Fruit fly (Drosophila melanogaster) whole organism, wandering third instar larva: Measurements from ENCODE around the gene Arv1.
A peak's percentile ranks its signal among the peaks of the same experiment; 100 is the strongest.

Experiments
- Abd-B ChIP-seq: fragments of >200 bp; optimal IDR thresholded peaks from 2 replicates; lab custom pipeline; 2017; ENCODE audit warnings: missing biosample characterization, missing genetic modification characterization
- CG32264 ChIP-seq: fragments of 200-800 bp; sonication (Bioruptor generic); optimal IDR thresholded peaks from 2 replicates; lab custom pipeline; 2016; ENCODE audit warnings: missing biosample characterization, missing genetic modification characterization
- CrebA ChIP-seq: fragments of 200-800 bp; sonication (Bioruptor generic); optimal IDR thresholded peaks from 2 replicates; lab custom pipeline; 2016; ENCODE audit warnings: missing biosample characterization, mild to moderate bottlenecking, missing genetic modification characterization, borderline replicate concordance
- Dfd ChIP-seq: fragments of >200 bp; optimal IDR thresholded peaks from 2 replicates; lab custom pipeline; 2017; ENCODE audit warnings: missing biosample characterization, missing genetic modification characterization
- Dif ChIP-seq: fragments of 200-275, 200-300 bp; sonication (Bioruptor generic); optimal IDR thresholded peaks from 2 replicates; lab custom pipeline; 2018; ENCODE audit warnings: missing biosample characterization, missing genetic modification characterization; ENCODE audit not compliant: partially characterized antibody
- GATAd ChIP-seq: sonication (Bioruptor generic); optimal IDR thresholded peaks from 2 replicates; lab custom pipeline; 2016; ENCODE audit warnings: missing biosample characterization, missing genetic modification characterization
- HLH106 ChIP-seq: fragments of 200-800 bp; optimal IDR thresholded peaks from 3 replicates; lab custom pipeline; 2019; ENCODE audit warnings: missing biosample characterization, mild to moderate bottlenecking, missing genetic modification characterization, moderate library complexity
- Hnf4 ChIP-seq: fragments of 200-800 bp; sonication (Bioruptor generic); optimal IDR thresholded peaks from 2 replicates; lab custom pipeline; 2016; ENCODE audit warnings: missing biosample characterization, mild to moderate bottlenecking, missing genetic modification characterization
- Hr83 ChIP-seq: fragments of 200-300 bp; sonication (Bioruptor generic); optimal IDR thresholded peaks from 2 replicates; lab custom pipeline; 2016; ENCODE audit warnings: missing biosample characterization, mild to moderate bottlenecking, missing genetic modification characterization, moderate library complexity; ENCODE audit not compliant: poor library complexity, severe bottlenecking
- Jra ChIP-seq: sonication (Bioruptor generic); optimal IDR thresholded peaks from 2 replicates; lab custom pipeline; 2016; ENCODE audit warnings: missing biosample characterization, missing genetic modification characterization
- Mio ChIP-seq: sonication (Bioruptor generic); optimal IDR thresholded peaks from 2 replicates; lab custom pipeline; 2016; ENCODE audit warnings: missing biosample characterization, missing genetic modification characterization
- Myc ChIP-seq: fragments of >200 bp; optimal IDR thresholded peaks from 2 replicates; lab custom pipeline; 2017
- N ChIP-seq: fragments of >200 bp; optimal IDR thresholded peaks from 2 replicates; lab custom pipeline; 2018; ENCODE audit warnings: missing biosample characterization, missing external identifiers, missing genetic modification characterization
- OdsH ChIP-seq: fragments of 200-800 bp; sonication (Bioruptor generic); optimal IDR thresholded peaks from 2 replicates; lab custom pipeline; 2016; ENCODE audit warnings: missing biosample characterization, mild to moderate bottlenecking, missing genetic modification characterization
- Rel ChIP-seq, 2 experiments: fragments of 200-800 bp; sonication (Bioruptor generic) in 1 of 2; optimal IDR thresholded peaks; 2 replicates in 1 of 2; 3 replicates in 1 of 2; lab custom pipeline; 2016 to 2019; ENCODE audit warnings: mild to moderate bottlenecking in 2 of 2, missing biosample characterization in 2 of 2, missing genetic modification characterization in 2 of 2, moderate library complexity in 1 of 2
- Sp1 ChIP-seq: fragments of 200-800 bp; sonication (Bioruptor generic); optimal IDR thresholded peaks from 3 replicates; lab custom pipeline; 2019; ENCODE audit warnings: missing biosample characterization, mild to moderate bottlenecking, missing genetic modification characterization, moderate library complexity
- br ChIP-seq: fragments of 200-800 bp; sonication (Bioruptor generic); optimal IDR thresholded peaks from 2 replicates; lab custom pipeline; 2016; ENCODE audit warnings: missing biosample characterization, missing genetic modification characterization
- brk ChIP-seq: fragments of 200-800 bp; sonication (Bioruptor generic); optimal IDR thresholded peaks from 2 replicates; lab custom pipeline; 2016; ENCODE audit warnings: missing biosample characterization, mild to moderate bottlenecking, missing genetic modification characterization
- ey ChIP-seq: fragments of 200-800 bp; sonication (Bioruptor generic); optimal IDR thresholded peaks from 2 replicates; lab custom pipeline; 2016; ENCODE audit warnings: missing biosample characterization, missing genetic modification characterization
- h ChIP-seq: fragments of 200-800 bp; sonication (Bioruptor generic); optimal IDR thresholded peaks from 3 replicates; lab custom pipeline; 2016; ENCODE audit warnings: missing biosample characterization, mild to moderate bottlenecking, missing genetic modification characterization
- lola ChIP-seq: fragments of >200 bp; optimal IDR thresholded peaks from 2 replicates; lab custom pipeline; 2017; ENCODE audit warnings: missing biosample characterization, missing genetic modification characterization
- pan ChIP-seq: fragments of >200 bp; optimal IDR thresholded peaks from 2 replicates; lab custom pipeline; 2017
- psq ChIP-seq: fragments of 200-800 bp; sonication (Bioruptor generic); optimal IDR thresholded peaks from 3 replicates; lab custom pipeline; 2017; ENCODE audit warnings: missing biosample characterization, mild to moderate bottlenecking, missing genetic modification characterization, moderate library complexity
- sage ChIP-seq: fragments of 200-800 bp; sonication (Bioruptor generic); optimal IDR thresholded peaks from 2 replicates; lab custom pipeline; 2016; ENCODE audit warnings: missing biosample characterization, mild to moderate bottlenecking, missing genetic modification characterization
- tai ChIP-seq: sonication (Bioruptor generic); optimal IDR thresholded peaks from 2 replicates; lab custom pipeline; 2016; ENCODE audit warnings: missing biosample characterization, missing genetic modification characterization
- usp ChIP-seq: fragments of >200 bp; optimal IDR thresholded peaks from 2 replicates; lab custom pipeline; 2017; ENCODE audit warnings: missing biosample characterization, missing genetic modification characterization

The Arv1 gene

dm6 chr3L:21536857-21537256 lies 7.7 kb upstream of the Arv1 start, which contains the start of gene Rpn10:
TSS of gene Rpn10 (plus strand) at chr3L:21537000.
- TF ChIP-seq Rel (GFP tag; optimal IDR thresholded peaks at IDR 0.05; lab: Kevin White, UChicago) (no peak), Rel (tag; optimal IDR thresholded peaks at IDR 0.05; lab: Kevin White, UChicago) (peak; percentile 73), Myc (lab: Kevin White, UChicago) (no peak), ey (peak; percentile 2), Hnf4 (GFP tag; lab: Kevin White, UChicago) (peak; percentile 57), tai (GFP tag; lab: Kevin White, UChicago) (peak; percentile 75), Hr83 (GFP tag; lab: Kevin White, UChicago) (peak; percentile 61), GATAd (GFP tag; lab: Kevin White, UChicago) (no peak), Jra (GFP tag; lab: Kevin White, UChicago) (peak; percentile 31)

dm6 chr3L:21534360-21534759 lies 5.2 kb upstream of the Arv1 start, which contains the start of gene ppk5:
TSS of gene ppk5 (plus strand) at chr3L:21534660.
- no peak for TF ChIP-seq Myc (lab: Kevin White, UChicago)
- TF ChIP-seq Dif, result no peak
- no peak for TF ChIP-seq pan
- no peak for TF ChIP-seq sage (GFP tag; lab: Kevin White, UChicago)
- TF ChIP-seq, all 38 proteins: peak for 0

dm6 chr3L:21533270-21533948 lies 4.3 kb upstream of the Arv1 start, which contains the start of gene Mkrn1:
TSS of gene Mkrn1 (minus strand) at chr3L:21533713.
- no peak for TF ChIP-seq Rel (GFP tag; optimal IDR thresholded peaks at IDR 0.05; lab: Kevin White, UChicago)
- peak; percentile 41 for TF ChIP-seq Rel (tag; optimal IDR thresholded peaks at IDR 0.05; lab: Kevin White, UChicago)
- TF ChIP-seq sage (GFP tag; lab: Kevin White, UChicago), result no peak

- TF ChIP-seq Hnf4 (GFP tag; lab: Kevin White, UChicago) (peak; percentile 34), OdsH (GFP tag; lab: Kevin White, UChicago) (peak; percentile 19), Rel (GFP tag; optimal IDR thresholded peaks at IDR 0.05; lab: Kevin White, UChicago) (no peak), Rel (tag; optimal IDR thresholded peaks at IDR 0.05; lab: Kevin White, UChicago) (no peak), Jra (GFP tag; lab: Kevin White, UChicago) (no peak), psq (GFP tag; lab: Kevin White, UChicago) (peak; percentile 15), sage (GFP tag; lab: Kevin White, UChicago) (peak; percentile 47), brk (GFP tag; lab: Kevin White, UChicago) (no peak)
Observed at dm6 chr3L:21524071-21524889, 4.9 kb downstream of the Arv1 start.

dm6 chr3L:21523059-21523836 lies 5.9 kb downstream of the Arv1 start, which contains the start of gene CG7611:
TSS of gene CG7611 (plus strand) at chr3L:21523186.
- TF ChIP-seq Rel (GFP tag; optimal IDR thresholded peaks at IDR 0.05; lab: Kevin White, UChicago) (no peak), Rel (tag; optimal IDR thresholded peaks at IDR 0.05; lab: Kevin White, UChicago) (peak; percentile 27), Myc (lab: Kevin White, UChicago) (no peak), sage (GFP tag; lab: Kevin White, UChicago) (peak; percentile 49), psq (GFP tag; lab: Kevin White, UChicago) (peak; percentile 6), Hr83 (GFP tag; lab: Kevin White, UChicago) (no peak)
- TF ChIP-seq, all 38 proteins: peak for 3

- TF ChIP-seq Sp1 (GFP tag; lab: Kevin White, UChicago) (no peak), h (no peak), br (GFP tag; lab: Kevin White, UChicago) (no peak), usp (no peak), sage (GFP tag; lab: Kevin White, UChicago) (no peak), N (GFP tag; lab: Kevin White, UChicago) (no peak), lola (no peak), Mio (GFP tag; lab: Kevin White, UChicago) (no peak), Dfd (no peak), Myc (lab: Kevin White, UChicago) (no peak), CG32264 (GFP tag; lab: Kevin White, UChicago) (no peak), psq (GFP tag; lab: Kevin White, UChicago) (no peak), Abd-B (no peak), CrebA (GFP tag; lab: Kevin White, UChicago) (no peak), HLH106 (tag; lab: Kevin White, UChicago) (no peak)
Observed at dm6 chr3L:21518345-21518744, 10.8 kb downstream of the Arv1 start.
